Fruit fly (Drosophila melanogaster) whole organism, embryonic: ENCODE results near the gene CG31538.
A peak's percentile ranks its signal among the peaks of the same experiment; 100 is the strongest.

Source experiments
- Ada2b ChIP-seq: fragments of 200-800 bp; sonication (Bioruptor generic); IDR thresholded peaks from 2 replicates; pipeline ENCODE4 v1.3.6; 2022; ENCODE audit warnings: missing biosample characterization, missing genetic modification characterization
- Atf6 ChIP-seq: fragments of 200-800 bp; sonication (Bioruptor generic); IDR thresholded peaks from 2 replicates; pipeline ENCODE4 v1.3.6; 2022; ENCODE audit warnings: missing biosample characterization, missing genetic modification characterization
- CG1024 ChIP-seq: fragments of 200-800 bp; sonication (Bioruptor generic); IDR thresholded peaks from 2 replicates; pipeline ENCODE4 v1.3.6; 2022; ENCODE audit warnings: missing biosample characterization, missing genetic modification characterization
- CG10543 ChIP-seq: fragments of 200-800 bp; sonication (Bioruptor generic); optimal IDR thresholded peaks from 3 replicates; lab custom pipeline; 2017; ENCODE audit warnings: missing biosample characterization, mild to moderate bottlenecking, missing genetic modification characterization, moderate library complexity
- CG10959 ChIP-seq: fragments of 200-800 bp; sonication (Bioruptor generic); IDR thresholded peaks from 2 replicates; pipeline ENCODE4 v1.3.6; 2022; ENCODE audit warnings: missing biosample characterization, missing genetic modification characterization
- CG11696 ChIP-seq: fragments of 200-800 bp; sonication (Bioruptor generic); IDR thresholded peaks from 2 replicates; pipeline ENCODE4 v1.3.6; 2022; ENCODE audit warnings: missing biosample characterization, missing genetic modification characterization
- CG12391 ChIP-seq: fragments of 200-800 bp; sonication (Bioruptor generic); optimal IDR thresholded peaks from 3 replicates; lab custom pipeline; 2018; ENCODE audit warnings: missing biosample characterization, mild to moderate bottlenecking, missing genetic modification characterization, moderate library complexity
- CG13424 ChIP-seq: fragments of 200-800 bp; sonication (Bioruptor generic); optimal IDR thresholded peaks from 2 replicates; lab custom pipeline; 2019; ENCODE audit warnings: missing biosample characterization, mild to moderate bottlenecking, missing genetic modification characterization, moderate library complexity
- CG13894 ChIP-seq: fragments of 200-800 bp; sonication (Bioruptor generic); optimal IDR thresholded peaks from 3 replicates; lab custom pipeline; 2018; ENCODE audit warnings: missing biosample characterization, mild to moderate bottlenecking, missing genetic modification characterization, moderate library complexity
- CG1603 ChIP-seq: fragments of 200-800 bp; sonication (Bioruptor generic); optimal IDR thresholded peaks from 2 replicates; lab custom pipeline; 2019; ENCODE audit warnings: missing biosample characterization, mild to moderate bottlenecking, missing genetic modification characterization, moderate library complexity
- CG17385 ChIP-seq: fragments of 200-800 bp; sonication (Bioruptor generic); optimal IDR thresholded peaks from 3 replicates; lab custom pipeline; 2018; ENCODE audit warnings: missing biosample characterization, mild to moderate bottlenecking, missing genetic modification characterization
- CG18764 ChIP-seq: fragments of 200-800 bp; sonication (Bioruptor generic); optimal IDR thresholded peaks from 3 replicates; lab custom pipeline; 2016; ENCODE audit warnings: missing biosample characterization, missing genetic modification characterization
- CG2116 ChIP-seq: fragments of 200-800 bp; sonication (Bioruptor generic); optimal IDR thresholded peaks from 3 replicates; lab custom pipeline; 2018; ENCODE audit warnings: missing biosample characterization, mild to moderate bottlenecking, missing genetic modification characterization
- CG2712 ChIP-seq: fragments of 200-800 bp; optimal IDR thresholded peaks from 3 replicates; lab custom pipeline; 2019; ENCODE audit warnings: missing biosample characterization, mild to moderate bottlenecking, missing genetic modification characterization, moderate library complexity
- CG3726 ChIP-seq: fragments of 200-800 bp; sonication (Bioruptor generic); IDR thresholded peaks from 3 replicates; pipeline ENCODE4, ENCODE4 v1.3.6; 2022; ENCODE audit warnings: missing biosample characterization, missing genetic modification characterization
- CG6765 ChIP-seq: fragments of 200-800 bp; sonication (Bioruptor generic); optimal IDR thresholded peaks from 3 replicates; lab custom pipeline; 2017; ENCODE audit warnings: missing biosample characterization, mild to moderate bottlenecking, missing genetic modification characterization
- CG6854 ChIP-seq: fragments of 200-800 bp; sonication (Bioruptor generic); optimal IDR thresholded peaks from 3 replicates; lab custom pipeline; 2017; ENCODE audit warnings: missing biosample characterization, mild to moderate bottlenecking, missing genetic modification characterization
- CG7987 ChIP-seq: fragments of 200-800 bp; sonication (Bioruptor generic); optimal IDR thresholded peaks from 2 replicates; lab custom pipeline; 2018; ENCODE audit warnings: missing biosample characterization, mild to moderate bottlenecking, missing genetic modification characterization, moderate library complexity
- CG8290 ChIP-seq, 3 experiments: fragments of 200-800 bp; sonication (Bioruptor generic); optimal IDR thresholded peaks; 2 replicates each; lab custom pipeline; 2016 to 2019; ENCODE audit warnings: missing biosample characterization in 3 of 3, missing genetic modification characterization in 3 of 3, mild to moderate bottlenecking in 2 of 3, moderate library complexity in 1 of 3
- CG8944 ChIP-seq: fragments of 200-800 bp; sonication (Bioruptor generic); optimal IDR thresholded peaks from 3 replicates; lab custom pipeline; 2016; ENCODE audit warnings: missing biosample characterization, missing genetic modification characterization
- Camta ChIP-seq: fragments of 200-800 bp; sonication (Bioruptor generic); optimal IDR thresholded peaks from 2 replicates; lab custom pipeline; 2016; ENCODE audit warnings: missing biosample characterization, missing genetic modification characterization
- Doc2 ChIP-seq: fragments of 200-800 bp; sonication (Bioruptor generic); IDR thresholded peaks from 2 replicates; pipeline ENCODE4 v1.3.6; 2022; ENCODE audit warnings: missing biosample characterization, missing genetic modification characterization
- Fer2 ChIP-seq: fragments of 200-800 bp; sonication (Bioruptor generic); optimal IDR thresholded peaks from 2 replicates; lab custom pipeline; 2018; ENCODE audit warnings: missing biosample characterization, mild to moderate bottlenecking, missing genetic modification characterization, moderate library complexity
- HLH3B ChIP-seq: fragments of 200-800 bp; sonication (Bioruptor generic); IDR thresholded peaks from 2 replicates; pipeline ENCODE4 v1.3.6; 2022; ENCODE audit warnings: missing biosample characterization, missing genetic modification characterization
- HLH54F ChIP-seq: fragments of 200-800 bp; sonication (Bioruptor generic); optimal IDR thresholded peaks from 3 replicates; lab custom pipeline; 2016; ENCODE audit warnings: missing biosample characterization, missing genetic modification characterization
- HmgZ ChIP-seq: fragments of 200-800 bp; sonication (Bioruptor generic); optimal IDR thresholded peaks from 2 replicates; lab custom pipeline; 2018; ENCODE audit warnings: missing biosample characterization, mild to moderate bottlenecking, missing genetic modification characterization
- Hr39 ChIP-seq: fragments of >200 bp; optimal IDR thresholded peaks from 2 replicates; lab custom pipeline; 2017
- MTF-1 ChIP-seq: fragments of 200-800 bp; sonication (Bioruptor generic); optimal IDR thresholded peaks from 2 replicates; lab custom pipeline; 2018; ENCODE audit warnings: missing biosample characterization, mild to moderate bottlenecking, missing genetic modification characterization, borderline replicate concordance
- Med ChIP-seq: fragments of 200-800 bp; sonication (Bioruptor generic); peaks from one replicate; lab custom pipeline; 2016; ENCODE audit warnings: missing biosample characterization, missing genetic modification characterization, mild to moderate bottlenecking, inconsistent platforms, moderate library complexity
- Neu2 ChIP-seq: fragments of 200-800 bp; sonication (Bioruptor generic); optimal IDR thresholded peaks from 3 replicates; lab custom pipeline; 2016; ENCODE audit warnings: missing biosample characterization, missing genetic modification characterization, borderline replicate concordance
- Tbp ChIP-seq: fragments of >200 bp; optimal IDR thresholded peaks from 2 replicates; lab custom pipeline; 2018; ENCODE audit warnings: missing biosample characterization, missing genetic modification characterization
- corto ChIP-seq: fragments of 200-800 bp; sonication (Bioruptor generic); optimal IDR thresholded peaks from 2 replicates; lab custom pipeline; 2016; ENCODE audit warnings: missing biosample characterization, mild to moderate bottlenecking, missing genetic modification characterization, moderate library complexity
- crc ChIP-seq: fragments of 200-800 bp; sonication (Bioruptor generic); optimal IDR thresholded peaks from 2 replicates; lab custom pipeline; 2016; ENCODE audit warnings: missing biosample characterization, missing genetic modification characterization
- cwo ChIP-seq: fragments of 200-800 bp; sonication (Bioruptor generic); optimal IDR thresholded peaks from 3 replicates; lab custom pipeline; 2017; ENCODE audit warnings: missing biosample characterization, missing genetic modification characterization, mild to moderate bottlenecking, moderate library complexity, missing genetic modification reagents
- fd3F ChIP-seq: fragments of 200-800 bp; sonication (Bioruptor generic); optimal IDR thresholded peaks from 2 replicates; lab custom pipeline; 2018; ENCODE audit warnings: missing biosample characterization, mild to moderate bottlenecking, missing genetic modification characterization, moderate library complexity
- gt ChIP-seq: fragments of 200-800 bp; sonication (Bioruptor generic); IDR thresholded peaks from 2 replicates; pipeline ENCODE4 v1.3.6; 2022; ENCODE audit warnings: missing biosample characterization, missing genetic modification characterization
- hb ChIP-seq: fragments of 200-800 bp; sonication (Bioruptor generic); IDR thresholded peaks from 3 replicates; pipeline ENCODE4 v1.3.6; 2022; ENCODE audit warnings: missing biosample characterization, missing genetic modification characterization; ENCODE audit not compliant: partially characterized antibody
- klu ChIP-seq: fragments of 200-800 bp; sonication (Bioruptor generic); IDR thresholded peaks from 2 replicates; pipeline ENCODE4 v1.3.6; 2022; ENCODE audit warnings: missing biosample characterization, missing genetic modification characterization
- mam ChIP-seq: fragments of 200-800 bp; sonication (Bioruptor generic); optimal IDR thresholded peaks from 3 replicates; lab custom pipeline; 2016; ENCODE audit warnings: missing biosample characterization, missing genetic modification characterization
- mld ChIP-seq: fragments of 200-800 bp; sonication (Bioruptor generic); IDR thresholded peaks from 3 replicates; pipeline ENCODE4 v1.3.6; 2022; ENCODE audit warnings: missing biosample characterization, missing genetic modification characterization; ENCODE audit not compliant: partially characterized antibody
- odd ChIP-seq: fragments of 200-800 bp; sonication (Bioruptor generic); optimal IDR thresholded peaks from 2 replicates; lab custom pipeline; 2017; ENCODE audit warnings: missing biosample characterization, mild to moderate bottlenecking, missing genetic modification characterization
- otp ChIP-seq: fragments of 200-800 bp; sonication (Bioruptor generic); IDR thresholded peaks from 3 replicates; pipeline ENCODE4, ENCODE4 v1.3.6; 2022; ENCODE audit warnings: missing biosample characterization, missing genetic modification characterization
- p53 ChIP-seq: fragments of 200-800 bp; sonication (Bioruptor generic); optimal IDR thresholded peaks from 2 replicates; lab custom pipeline; 2016; ENCODE audit warnings: missing biosample characterization, missing genetic modification characterization
- pita ChIP-seq: fragments of 200-800 bp; sonication (Bioruptor generic); optimal IDR thresholded peaks from 2 replicates; lab custom pipeline; 2017; ENCODE audit warnings: missing biosample characterization, mild to moderate bottlenecking, missing genetic modification characterization
- prd ChIP-seq, 3 experiments: fragments of >200 bp in 2 of 3; fragments of 200-800 bp in 1 of 3; sonication (Bioruptor generic) in 1 of 3; optimal IDR thresholded peaks in 2 of 3; IDR thresholded peaks in 1 of 3; 2 replicates in 2 of 3; 3 replicates in 1 of 3; pipeline versions ENCODE4 v1.3.6 to Lab custom; 2017 to 2022; ENCODE audit warnings: missing biosample characterization in 1 of 3, missing genetic modification characterization in 1 of 3
- ranshi ChIP-seq: fragments of 200-800 bp; sonication (Bioruptor generic); IDR thresholded peaks from 2 replicates; pipeline ENCODE4 v1.3.6; 2022; ENCODE audit warnings: missing biosample characterization, missing genetic modification characterization
- ro ChIP-seq: fragments of 200-800 bp; sonication (Bioruptor generic); IDR thresholded peaks from 2 replicates; pipeline ENCODE4 v1.3.6; 2022; ENCODE audit warnings: missing biosample characterization, missing genetic modification characterization
- sna ChIP-seq: fragments of 200-800 bp; sonication (Bioruptor generic); IDR thresholded peaks from 2 replicates; pipeline ENCODE4 v1.3.6; 2022; ENCODE audit warnings: missing biosample characterization, missing genetic modification characterization; ENCODE audit not compliant: partially characterized antibody
- twi ChIP-seq: fragments of 200-800 bp; optimal IDR thresholded peaks from 2 replicates; lab custom pipeline; 2019; ENCODE audit warnings: missing biosample characterization, mild to moderate bottlenecking, missing genetic modification characterization, moderate library complexity
- zfh2 ChIP-seq: fragments of 200-800 bp; sonication (Bioruptor generic); optimal IDR thresholded peaks from 2 replicates; lab custom pipeline; 2016; ENCODE audit warnings: missing biosample characterization, missing genetic modification characterization

The CG31538 gene

DNA sequence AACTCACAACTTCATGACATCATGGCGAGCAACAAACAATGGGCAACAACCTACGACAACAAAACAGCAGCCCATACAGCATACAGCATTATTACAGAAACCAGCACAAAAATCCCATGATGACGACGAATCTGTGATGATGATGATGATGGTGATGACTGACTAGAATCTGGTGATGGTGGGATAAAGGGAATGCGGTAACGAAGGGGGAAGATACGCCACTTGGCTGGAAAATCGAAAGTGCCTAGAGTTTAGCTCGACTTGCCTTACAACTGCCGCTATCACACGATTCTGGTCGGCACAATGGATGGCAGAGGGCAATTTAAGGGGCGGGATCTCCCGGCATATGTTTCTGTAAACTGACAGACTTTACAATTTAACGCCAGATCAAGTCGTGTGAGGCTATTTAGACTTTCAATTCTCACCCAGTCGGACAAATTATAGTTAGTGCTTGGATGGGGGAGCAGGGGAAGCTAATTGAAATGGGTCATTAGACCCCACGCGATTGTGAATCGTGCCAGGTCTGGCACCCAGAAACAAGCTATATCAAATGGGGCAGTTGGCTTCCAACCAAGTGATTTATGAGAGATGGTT, 37.5 kb upstream of the CG31538 start (continued):
- TF ChIP-seq sna (GFP tag; lab: Robert Waterston, UW): no peak
- no peak for TF ChIP-seq CG8290 (GFP tag; optimal IDR thresholded peaks at IDR 0.05; lab: Kevin White, UChicago)
- TF ChIP-seq CG8290 (tag; optimal IDR thresholded peaks at IDR 0.05; lab: Kevin White, UChicago): no peak
- no peak for TF ChIP-seq Doc2
- TF ChIP-seq gt (GFP tag; lab: Robert Waterston, UW): no peak
- TF ChIP-seq CG1603 (tag; lab: Kevin White, UChicago): no peak
- no peak for TF ChIP-seq corto
- no peak for TF ChIP-seq prd (optimal IDR thresholded peaks at IDR 0.05; lab: Kevin White, UChicago)
- no peak for TF ChIP-seq prd (GFP tag; IDR thresholded peaks at IDR 0.05; lab: Robert Waterston, UW)
- no peak for TF ChIP-seq Camta (GFP tag; lab: Kevin White, UChicago)
- TF ChIP-seq ranshi (GFP tag; lab: Robert Waterston, UW): no peak
- 0 out of 3 replicates have a peak, but pooled peaks have one; percentile 53 for TF ChIP-seq otp (GFP tag; lab: Robert Waterston, UW)
- no peak for TF ChIP-seq CG10959 (GFP tag; lab: Robert Waterston, UW)
- TF ChIP-seq HLH54F (GFP tag; lab: Kevin White, UChicago): no peak
- TF ChIP-seq CG13894: peak; percentile 88
- no peak for TF ChIP-seq klu (GFP tag; lab: Robert Waterston, UW)
- TF ChIP-seq CG12391: no peak
- no peak for TF ChIP-seq HmgZ (tag; lab: Kevin White, UChicago)
- TF ChIP-seq hb: no peak
- TF ChIP-seq CG10543: peak; percentile 40
- peak; percentile 20 for TF ChIP-seq twi (tag; lab: Kevin White, UChicago)
- TF ChIP-seq CG2116 (GFP tag; lab: Kevin White, UChicago): no peak
- TF ChIP-seq zfh2 (GFP tag; lab: Kevin White, UChicago): no peak
- TF ChIP-seq Hr39 (lab: Kevin White, UChicago): no peak
- TF ChIP-seq CG6854 (GFP tag; lab: Kevin White, UChicago): no peak
- no peak for TF ChIP-seq ro (GFP tag; lab: Robert Waterston, UW)
- TF ChIP-seq Ada2b (GFP tag; lab: Robert Waterston, UW): no peak
- TF ChIP-seq pita (GFP tag; lab: Kevin White, UChicago): no peak
- TF ChIP-seq CG8944 (GFP tag; lab: Kevin White, UChicago): no peak
- no peak for TF ChIP-seq CG1024
- peak; percentile 71 for TF ChIP-seq Med
- TF ChIP-seq mam (GFP tag; lab: Kevin White, UChicago): no peak
- TF ChIP-seq Neu2 (GFP tag; lab: Kevin White, UChicago): no peak
- TF ChIP-seq CG13424 (tag; lab: Kevin White, UChicago): no peak
- no peak for TF ChIP-seq Fer2
- TF ChIP-seq CG18764 (GFP tag; lab: Kevin White, UChicago): no peak
- no peak for TF ChIP-seq mld (GFP tag; lab: Robert Waterston, UW)
- no peak for TF ChIP-seq fd3F (GFP tag; lab: Kevin White, UChicago)
- no peak for TF ChIP-seq CG7987 (GFP tag; lab: Kevin White, UChicago)
- peak; percentile 12 for TF ChIP-seq cwo (GFP tag; lab: Kevin White, UChicago)
- no peak for TF ChIP-seq p53 (GFP tag; lab: Kevin White, UChicago)
- TF ChIP-seq HLH3B (GFP tag; lab: Robert Waterston, UW): no peak
- TF ChIP-seq CG17385: no peak
- no peak for TF ChIP-seq CG3726
- no peak for TF ChIP-seq Atf6
- TF ChIP-seq Tbp (GFP tag; lab: Kevin White, UChicago): no peak
- TF ChIP-seq odd: no peak
- TF ChIP-seq CG2712: no peak
- TF ChIP-seq crc (GFP tag; lab: Kevin White, UChicago): no peak
- TF ChIP-seq MTF-1 (GFP tag; lab: Kevin White, UChicago): no peak
- no peak for TF ChIP-seq CG11696 (GFP tag; lab: Robert Waterston, UW)
- TF ChIP-seq CG6765 (GFP tag; lab: Kevin White, UChicago): no peak
